Fruit fly (Drosophila melanogaster): ENCODE data around the gene CG16989.

Gene CG16989

dm6 chrX:769639-770124 is 23.3 kb upstream of the CG16989 start, which contains the start of gene fz3 (continued):
- peak; percentile 87 for TF ChIP-seq sna (GFP tag; IDR thresholded peaks at IDR 0.05; ENCODE audit: partially characterized antibody)
- no peak for TF ChIP-seq CG10366 (GFP tag; IDR thresholded peaks at IDR 0.05)
- peak; percentile 14 for TF ChIP-seq zen (tag; optimal IDR thresholded peaks at IDR 0.05)
- TF ChIP-seq CG4820 (GFP tag; optimal IDR thresholded peaks at IDR 0.05) = no peak
- TF ChIP-seq CG15073 (GFP tag; optimal IDR thresholded peaks at IDR 0.05) = no peak
- TF ChIP-seq H2.0 (GFP tag; IDR thresholded peaks at IDR 0.05) = no peak
- TF ChIP-seq Mrtf (GFP tag; IDR thresholded peaks at IDR 0.05) = no peak
- TF ChIP-seq CG3163 (GFP tag; optimal IDR thresholded peaks at IDR 0.05) = no peak
- no peak for TF ChIP-seq ase (GFP tag; IDR thresholded peaks at IDR 0.05)
- peak; percentile 57 for TF ChIP-seq Deaf1 (tag; optimal IDR thresholded peaks at IDR 0.05)
- no peak for TF ChIP-seq Elba2 (GFP tag; optimal IDR thresholded peaks at IDR 0.05)
- no peak for TF ChIP-seq sim (GFP tag; IDR thresholded peaks at IDR 0.05)
- no peak for TF ChIP-seq C15 (GFP tag; IDR thresholded peaks at IDR 0.05)
- TF ChIP-seq grn (GFP tag; optimal IDR thresholded peaks at IDR 0.05) = no peak
- TF ChIP-seq CG33557 (GFP tag; optimal IDR thresholded peaks at IDR 0.05) = peak; percentile 29
- TF ChIP-seq dm (GFP tag; optimal IDR thresholded peaks at IDR 0.05) = peak; percentile 7
- TF ChIP-seq z (GFP tag; IDR thresholded peaks at IDR 0.05) = no peak
- TF ChIP-seq caup (GFP tag; optimal IDR thresholded peaks at IDR 0.05; ENCODE audit: severe bottlenecking) = no peak
- no peak for TF ChIP-seq Hr3 (GFP tag; optimal IDR thresholded peaks at IDR 0.05)
- TF ChIP-seq CG12299 (tag; optimal IDR thresholded peaks at IDR 0.05) = no peak
- TF ChIP-seq Taf1 (GFP tag; IDR thresholded peaks at IDR 0.05) = no peak
- no peak for TF ChIP-seq esg (GFP tag; conservative IDR thresholded peaks at IDR 0.05)
- no peak for TF ChIP-seq mam (GFP tag; optimal IDR thresholded peaks at IDR 0.05)
- TF ChIP-seq ato (GFP tag; IDR thresholded peaks at IDR 0.05; ENCODE audit: partially characterized antibody) = peak; percentile 80
- no peak for TF ChIP-seq PHDP (tag; optimal IDR thresholded peaks at IDR 0.05)
- TF ChIP-seq bbx (GFP tag; IDR thresholded peaks at IDR 0.05; ENCODE audit: partially characterized antibody) = peak; percentile 94
- TF ChIP-seq wor (GFP tag; IDR thresholded peaks at IDR 0.05) = no peak
- no peak for TF ChIP-seq pb (GFP tag; optimal IDR thresholded peaks at IDR 0.05)
- no peak for TF ChIP-seq CG32772 (GFP tag; IDR thresholded peaks at IDR 0.05)
- no peak for TF ChIP-seq twi (tag; optimal IDR thresholded peaks at IDR 0.05)
- TF ChIP-seq CG10267 (tag; optimal IDR thresholded peaks at IDR 0.05) = peak; percentile 36
- no peak for TF ChIP-seq Gsc (GFP tag; IDR thresholded peaks at IDR 0.05)
- TF ChIP-seq CG15479 (GFP tag; optimal IDR thresholded peaks at IDR 0.05) = no peak
- TF ChIP-seq Ssrp (tag; optimal IDR thresholded peaks at IDR 0.05) = no peak
- TF ChIP-seq zf30C (GFP tag; optimal IDR thresholded peaks at IDR 0.05) = peak; percentile 64
- peak; percentile 26 for TF ChIP-seq CrebB (tag; optimal IDR thresholded peaks at IDR 0.05)
- TF ChIP-seq hth (optimal IDR thresholded peaks at IDR 0.05) = no peak
- no peak for TF ChIP-seq MTF-1 (GFP tag; optimal IDR thresholded peaks at IDR 0.05; ENCODE audit: borderline replicate concordance)
- no peak for TF ChIP-seq CG5245 (GFP tag; optimal IDR thresholded peaks at IDR 0.05)
- no peak for TF ChIP-seq chn (GFP tag; optimal IDR thresholded peaks at IDR 0.05)
- no peak for TF ChIP-seq Oaz (GFP tag; IDR thresholded peaks at IDR 0.05)
- no peak for TF ChIP-seq CG18476 (GFP tag; optimal IDR thresholded peaks at IDR 0.05)
- no peak for TF ChIP-seq CkIIα-i1 (GFP tag; IDR thresholded peaks at IDR 0.05)
- TF ChIP-seq CG1792 (GFP tag; optimal IDR thresholded peaks at IDR 0.05) = no peak
- TF ChIP-seq br (optimal IDR thresholded peaks at IDR 0.05) = no peak
- TF ChIP-seq CG31224 (GFP tag; IDR thresholded peaks at IDR 0.05) = peak; percentile 23; the same call in 1 of the 2 replicates
- peak; percentile 24 for TF ChIP-seq dmrt11E (tag; optimal IDR thresholded peaks at IDR 0.05)
- TF ChIP-seq CG6791 (GFP tag; IDR thresholded peaks at IDR 0.05; ENCODE audit: partially characterized antibody) = peak; percentile 93
- no peak for TF ChIP-seq zfh2 (GFP tag; optimal IDR thresholded peaks at IDR 0.05)
- no peak for TF ChIP-seq CG9876 (GFP tag; optimal IDR thresholded peaks at IDR 0.05)
- peak; percentile 49 for TF ChIP-seq Ets97D (GFP tag; optimal IDR thresholded peaks at IDR 0.05)
- no peak for TF ChIP-seq CG6175 (GFP tag; IDR thresholded peaks at IDR 0.05)
- peak; percentile 10 for TF ChIP-seq exex (tag; optimal IDR thresholded peaks at IDR 0.05)
